Worm (Caenorhabditis elegans) whole organism, mixed stage, embryonic: ENCODE data around the gene M60.4.

Source experiments
- M03D4.4 ChIP-seq: sonication (generic microtip); optimal IDR thresholded peaks from 2 replicates; lab custom pipeline; 2017; ENCODE audit warnings: mild to moderate bottlenecking, missing genetic modification characterization, missing compliant biosample characterization
- bed-3 ChIP-seq: fragments of 200-800 bp; sonication (Bioruptor generic); optimal IDR thresholded peaks from 3 replicates; lab custom pipeline; 2018; ENCODE audit warnings: mild to moderate bottlenecking, missing genetic modification characterization, moderate library complexity, missing compliant biosample characterization
- blmp-1 ChIP-seq: fragments of 150-350 bp; optimal IDR thresholded peaks from 2 replicates; lab custom pipeline; 2014; ENCODE audit warnings: missing biosample characterization, missing genetic modification characterization
- ceh-39 ChIP-seq: fragments of 150-350 bp; optimal IDR thresholded peaks from 2 replicates; lab custom pipeline; 2014; ENCODE audit warnings: missing biosample characterization, missing genetic modification characterization
- ceh-43 ChIP-seq: fragments of 200-800 bp; sonication (Bioruptor generic); optimal IDR thresholded peaks from 2 replicates; lab custom pipeline; 2018; ENCODE audit warnings: mild to moderate bottlenecking, missing genetic modification characterization, moderate library complexity, missing compliant biosample characterization
- ceh-83 ChIP-seq: fragments of 200-800 bp; sonication (Bioruptor generic); optimal IDR thresholded peaks from 2 replicates; lab custom pipeline; 2018; ENCODE audit warnings: mild to moderate bottlenecking, missing genetic modification characterization, missing compliant biosample characterization
- ces-1 ChIP-seq: fragments of 150-350 bp; optimal IDR thresholded peaks from 2 replicates; lab custom pipeline; 2014; ENCODE audit warnings: missing biosample characterization, missing genetic modification reagents, missing genetic modification characterization
- cnd-1 ChIP-seq: fragments of 200-800 bp; sonication (Bioruptor generic); optimal IDR thresholded peaks from 2 replicates; lab custom pipeline; 2018; ENCODE audit warnings: mild to moderate bottlenecking, missing genetic modification characterization, missing compliant biosample characterization
- drap-1 ChIP-seq: fragments of 200-800 bp; sonication (Bioruptor generic); optimal IDR thresholded peaks from 3 replicates; lab custom pipeline; 2018; ENCODE audit warnings: mild to moderate bottlenecking, missing genetic modification characterization, missing compliant biosample characterization
- elt-1 ChIP-seq: sonication (generic microtip); optimal IDR thresholded peaks from 2 replicates; lab custom pipeline; 2017; ENCODE audit warnings: missing genetic modification characterization, mild to moderate bottlenecking, missing compliant biosample characterization, antibody characterized with exemption, moderate library complexity, borderline replicate concordance; ENCODE audit not compliant: insufficient read depth
- flh-1 ChIP-seq: fragments of 200-800 bp; sonication (Bioruptor generic); optimal IDR thresholded peaks from 2 replicates; lab custom pipeline; 2018; ENCODE audit warnings: mild to moderate bottlenecking, missing genetic modification characterization, moderate library complexity, missing compliant biosample characterization
- ham-2 ChIP-seq: fragments of 200-800 bp; sonication (Bioruptor generic); optimal IDR thresholded peaks from 2 replicates; lab custom pipeline; 2018; ENCODE audit warnings: mild to moderate bottlenecking, missing genetic modification characterization, missing compliant biosample characterization
- hlh-1 ChIP-seq: fragments of 150-350 bp; optimal IDR thresholded peaks from 2 replicates; lab custom pipeline; 2014; ENCODE audit warnings: missing biosample characterization, missing genetic modification reagents, missing genetic modification characterization
- lin-32 ChIP-seq: fragments of 200-800 bp; sonication (Bioruptor generic); optimal IDR thresholded peaks from 2 replicates; lab custom pipeline; 2018; ENCODE audit warnings: mild to moderate bottlenecking, missing genetic modification characterization, missing compliant biosample characterization
- lsy-2 ChIP-seq: fragments of 150-350 bp; optimal IDR thresholded peaks from 2 replicates; lab custom pipeline; 2014; ENCODE audit warnings: missing biosample characterization, missing genetic modification characterization
- mep-1 ChIP-seq: fragments of 150-350 bp; optimal IDR thresholded peaks from 2 replicates; lab custom pipeline; 2017; ENCODE audit warnings: missing biosample characterization, missing genetic modification reagents, missing genetic modification characterization, inconsistent platforms
- nhr-12 ChIP-seq: fragments of 150-350 bp; optimal IDR thresholded peaks from 2 replicates; lab custom pipeline; 2014; ENCODE audit warnings: missing biosample characterization, missing genetic modification characterization
- nhr-2 ChIP-seq: fragments of 150-350 bp; optimal IDR thresholded peaks from 2 replicates; lab custom pipeline; 2014; ENCODE audit warnings: missing biosample characterization, missing genetic modification characterization
- nhr-237 ChIP-seq: fragments of 150-350 bp; optimal IDR thresholded peaks from 2 replicates; lab custom pipeline; 2014; ENCODE audit warnings: missing biosample characterization, missing genetic modification characterization
- nhr-76 ChIP-seq: sonication (generic microtip); optimal IDR thresholded peaks from 2 replicates; lab custom pipeline; 2017; ENCODE audit warnings: missing biosample characterization, missing genetic modification characterization
- sem-2 ChIP-seq: fragments of 200-800 bp; sonication (Bioruptor generic); optimal IDR thresholded peaks from 2 replicates; lab custom pipeline; 2018; ENCODE audit warnings: mild to moderate bottlenecking, missing genetic modification characterization, missing compliant biosample characterization
- sptf-1 ChIP-seq: sonication (generic microtip); optimal IDR thresholded peaks from 2 replicates; lab custom pipeline; 2017; ENCODE audit warnings: mild to moderate bottlenecking, missing genetic modification characterization, moderate library complexity, missing compliant biosample characterization
- tbx-8 ChIP-seq: fragments of 200-800 bp; sonication (Bioruptor generic); optimal IDR thresholded peaks from 2 replicates; lab custom pipeline; 2018; ENCODE audit warnings: mild to moderate bottlenecking, missing genetic modification characterization, moderate library complexity, missing compliant biosample characterization
- zip-8 ChIP-seq: fragments of 150-350 bp; optimal IDR thresholded peaks from 2 replicates; lab custom pipeline; 2014; ENCODE audit warnings: missing biosample characterization, missing genetic modification characterization
- ztf-11 ChIP-seq: fragments of 150-350 bp; optimal IDR thresholded peaks from 2 replicates; lab custom pipeline; 2014; ENCODE audit warnings: missing biosample characterization, missing genetic modification characterization

M60.4 gene

DNA sequence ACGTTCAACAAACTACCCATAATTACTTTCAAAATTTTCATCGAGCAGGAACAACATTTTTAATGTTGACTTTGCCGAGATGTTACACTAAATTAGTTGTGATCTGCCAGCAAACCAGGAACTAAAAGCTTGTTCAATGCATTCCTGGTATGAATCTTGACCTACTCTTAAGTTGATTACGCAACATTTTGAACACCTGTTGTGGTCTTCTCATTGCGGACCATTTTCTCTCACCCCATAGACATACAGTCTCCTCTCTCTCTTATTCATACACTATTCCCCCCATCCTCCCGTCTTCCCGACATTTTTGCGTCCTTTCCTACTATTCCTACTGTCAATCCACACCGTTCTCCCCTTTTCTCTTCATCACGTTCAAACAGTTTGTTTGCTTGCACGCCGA lies 37.4 kb upstream of the M60.4 start:
- no peak for TF ChIP-seq elt-1
- peak; percentile 65 for TF ChIP-seq cnd-1
- TF ChIP-seq nhr-2, result no peak
- no peak for TF ChIP-seq nhr-76 (tag; lab: Kevin White, UChicago)
- TF ChIP-seq lin-32 (GFP tag; lab: Kevin White, UChicago), result peak; percentile 8
- peak; percentile 51 for TF ChIP-seq hlh-1 (tag; lab: Kevin White, UChicago)
- peak; percentile 92 for TF ChIP-seq zip-8
- TF ChIP-seq flh-1, result no peak

DNA sequence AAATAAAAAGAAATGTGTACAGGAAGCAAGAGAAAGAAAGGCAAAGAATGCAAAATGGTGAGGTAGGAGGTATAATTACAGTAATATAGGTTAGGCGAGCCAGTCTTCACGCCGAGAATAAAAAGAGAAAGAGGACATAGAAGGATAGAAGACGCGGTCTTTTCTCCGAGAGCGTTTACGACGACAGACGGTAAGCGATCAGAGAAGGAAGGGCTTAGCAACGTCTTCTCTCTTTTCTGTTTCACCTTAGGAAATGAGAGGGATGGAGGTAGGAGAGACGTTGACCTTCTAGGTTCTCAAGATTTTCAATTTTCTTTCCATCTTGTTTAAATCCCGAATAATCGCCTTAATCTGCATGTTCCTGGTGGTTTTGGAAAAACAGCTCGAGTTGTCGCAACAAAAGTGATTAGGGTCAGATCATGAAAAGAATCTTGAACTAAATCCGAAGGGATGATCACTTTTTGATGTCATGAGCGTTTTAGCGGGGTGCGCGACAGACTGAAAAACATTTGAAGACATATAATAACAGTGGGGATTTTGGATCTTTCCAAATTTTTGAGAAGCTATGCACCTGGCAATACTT lies 34.9 kb upstream of the M60.4 start, which contains the start of gene cutl-29:
cutl-29 (minus strand) TSS at position 51 of the 583 bp plus-strand sequence.
- TF ChIP-seq zip-8 (no peak), ceh-43 (GFP tag; lab: Kevin White, UChicago) (no peak), nhr-76 (tag; lab: Kevin White, UChicago) (no peak), ztf-11 (no peak), nhr-237 (no peak), ceh-39 (tag; lab: Kevin White, UChicago) (no peak), hlh-1 (tag; lab: Kevin White, UChicago) (no peak), lin-32 (GFP tag; lab: Kevin White, UChicago) (no peak), ham-2 (GFP tag; lab: Kevin White, UChicago) (no peak), bed-3 (no peak), nhr-2 (no peak), nhr-12 (tag; lab: Kevin White, UChicago) (no peak), ceh-83 (no peak), mep-1 (tag; lab: Kevin White, UChicago) (no peak)

DNA sequence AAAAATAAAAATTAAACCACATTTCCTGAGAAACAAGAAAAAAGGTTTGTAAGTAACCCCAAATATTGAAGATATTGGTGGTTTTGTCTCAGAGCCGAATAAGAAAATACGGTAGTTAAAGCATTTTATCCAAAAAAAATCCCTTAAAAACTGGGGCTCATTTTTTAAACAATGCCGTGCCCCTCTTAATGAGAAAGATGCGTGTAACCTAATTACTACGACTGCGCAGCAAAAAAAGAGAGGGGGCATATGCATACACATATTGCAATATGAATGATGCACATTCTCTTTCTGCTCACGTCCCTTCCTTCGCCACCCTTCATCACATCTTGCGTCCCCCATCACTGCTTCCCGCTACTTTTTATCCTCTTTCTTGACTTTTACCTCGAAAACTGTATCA lies 32.0 kb upstream of the M60.4 start:
- TF ChIP-seq ces-1 (peak; percentile 79), ceh-43 (GFP tag; lab: Kevin White, UChicago) (no peak)

DNA sequence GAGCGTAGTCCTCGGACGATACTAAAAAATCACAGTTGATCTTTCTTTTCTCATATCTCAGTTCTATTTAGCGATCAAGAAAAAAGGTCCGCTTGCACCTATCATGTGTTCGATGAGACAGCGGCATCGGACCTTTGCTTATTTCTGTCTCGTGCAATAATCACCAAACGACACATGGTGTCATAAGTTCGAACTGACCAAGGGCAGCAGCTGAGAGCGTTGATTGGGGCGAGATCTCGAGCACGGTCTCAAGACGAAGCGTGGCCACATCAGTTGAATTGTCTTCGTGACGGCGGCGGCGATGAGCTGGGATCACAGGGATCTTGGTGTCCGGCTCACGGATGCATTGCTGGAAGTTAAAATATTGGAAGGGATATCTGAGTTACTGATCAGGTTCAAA lies 26.6 kb upstream of the M60.4 start:
- TF ChIP-seq hlh-1 (tag; lab: Kevin White, UChicago) (peak; percentile 30), sem-2 (no peak)

DNA sequence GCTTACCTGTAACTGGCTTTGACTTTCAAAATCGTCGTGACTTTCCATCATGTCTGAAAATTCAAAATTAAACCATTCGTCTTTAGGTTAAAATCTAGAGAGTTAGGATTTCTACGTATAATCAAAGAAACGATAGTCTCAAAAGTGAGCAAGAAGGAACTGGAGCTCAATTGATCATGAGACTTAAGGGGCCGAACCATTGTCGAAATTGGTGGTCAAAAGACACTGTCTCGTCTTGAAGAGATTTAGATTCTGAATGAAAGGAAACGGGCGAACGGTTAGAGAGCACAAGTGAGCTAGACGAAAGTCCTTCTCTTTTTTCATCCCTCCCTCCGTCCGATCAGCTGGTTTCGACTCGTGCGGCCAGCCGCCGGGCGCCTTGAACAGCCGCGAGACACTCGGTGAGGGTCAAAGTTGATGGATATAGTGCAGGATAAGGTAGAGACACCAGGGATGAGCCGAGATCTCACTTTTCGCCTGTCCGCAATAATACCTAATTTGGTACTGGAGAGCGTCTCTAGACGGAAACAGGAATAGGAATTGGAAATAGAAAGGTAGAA lies 25.1 kb upstream of the M60.4 start, which contains the start of gene M60.7:
M60.7 (minus strand) TSS at position 51 of the 560 bp plus-strand sequence.
- TF ChIP-seq blmp-1 (tag; lab: Kevin White, UChicago) (no peak), sptf-1 (tag; lab: Kevin White, UChicago) (no peak), ceh-43 (GFP tag; lab: Kevin White, UChicago) (no peak), lin-32 (GFP tag; lab: Kevin White, UChicago) (no peak), tbx-8 (no peak), lsy-2 (tag; lab: Kevin White, UChicago) (no peak), ham-2 (GFP tag; lab: Kevin White, UChicago) (no peak)

DNA sequence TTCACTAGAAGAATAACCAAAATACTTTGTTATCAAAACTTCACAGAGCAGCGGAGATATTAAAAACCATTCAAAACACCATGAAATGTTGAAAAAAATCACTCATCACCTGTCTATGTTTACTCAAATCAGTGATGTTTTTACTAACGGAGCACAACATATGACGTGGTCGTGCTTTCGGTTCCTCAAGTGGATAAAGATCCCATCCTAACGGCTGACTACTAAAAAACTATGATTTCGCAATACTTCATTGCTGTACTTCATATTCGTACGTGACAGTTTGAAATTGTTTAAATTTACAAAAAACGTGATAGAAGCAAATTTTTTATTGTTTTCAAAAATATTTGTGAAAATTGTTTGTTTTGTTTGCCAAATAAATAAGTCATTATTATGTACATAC lies 21.6 kb upstream of the M60.4 start:
- TF ChIP-seq tbx-8 (no peak), M03D4.4 (tag; lab: Kevin White, UChicago) (no peak)

DNA sequence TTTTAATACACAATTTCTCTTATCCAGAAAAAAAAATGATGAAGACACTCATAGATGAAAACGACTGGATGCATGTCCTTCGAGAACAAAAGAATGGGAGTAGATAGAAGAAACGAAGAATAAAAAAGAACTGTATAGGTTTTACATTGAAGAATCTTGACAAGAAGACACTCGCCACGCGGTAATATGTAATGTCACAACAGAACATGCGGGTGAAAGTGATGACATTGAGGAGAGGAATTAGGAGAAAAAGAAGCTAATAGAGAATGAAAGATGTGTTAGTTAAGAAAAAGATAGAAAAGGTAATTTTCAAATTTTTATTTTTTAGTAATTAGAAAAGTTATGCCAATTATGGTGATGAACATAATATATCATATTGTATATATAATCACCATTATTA lies 19.3 kb upstream of the M60.4 start:
- TF ChIP-seq blmp-1 (tag; lab: Kevin White, UChicago) (peak; percentile 42), lsy-2 (tag; lab: Kevin White, UChicago) (no peak)

DNA sequence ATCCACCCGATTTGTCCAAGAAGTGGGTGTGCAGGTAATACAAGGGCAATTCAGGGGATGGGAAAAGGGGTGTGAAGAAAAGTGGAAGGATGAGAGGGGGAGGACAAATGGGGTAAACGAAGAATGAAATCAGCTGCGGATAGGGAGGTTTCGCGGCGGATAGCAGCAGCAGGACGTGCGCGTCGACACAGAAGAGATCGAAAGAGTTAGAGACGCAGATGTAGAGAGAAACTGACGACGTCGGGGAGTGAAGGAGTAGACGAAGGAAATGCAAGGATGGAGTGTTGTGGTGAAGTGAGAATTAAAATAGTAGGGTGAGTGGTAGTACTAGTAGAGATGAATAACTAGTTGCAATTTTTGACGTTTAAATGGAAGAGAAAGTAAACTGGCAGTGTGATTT lies 16.2 kb upstream of the M60.4 start, which contains the start of gene M60.6:
M60.6 (minus strand) TSS at position 166 of the 400 bp plus-strand sequence.
- peak; percentile 49 for TF ChIP-seq ham-2 (GFP tag; lab: Kevin White, UChicago)
- peak; percentile 57 for TF ChIP-seq ces-1
- TF ChIP-seq drap-1 (GFP tag; lab: Kevin White, UChicago), result no peak
- no peak for TF ChIP-seq ceh-83
- TF ChIP-seq, all 35 proteins: peak for 2
